Fruit fly (Drosophila melanogaster) whole organism, embryonic: Measurements from ENCODE around the gene Takl2.
A peak's percentile ranks its signal among the peaks of the same experiment; 100 is the strongest.

Experiments
- BEAF-32 ChIP-seq: fragments of 200-800 bp; sonication (Bioruptor generic); optimal IDR thresholded peaks from 3 replicates; lab custom pipeline; 2017; ENCODE audit warnings: missing biosample characterization, missing genetic modification characterization, mild to moderate bottlenecking, moderate library complexity, missing genetic modification reagents
- Bgb ChIP-seq: fragments of 200-800 bp; sonication (Bioruptor generic); IDR thresholded peaks from 2 replicates; pipeline ENCODE4 v1.3.6; 2022; ENCODE audit warnings: missing biosample characterization, missing genetic modification characterization; ENCODE audit not compliant: partially characterized antibody
- CG11085 ChIP-seq: fragments of 200-800 bp; sonication (Bioruptor generic); IDR thresholded peaks from 2 replicates; pipeline ENCODE4 v1.3.6; 2022; ENCODE audit warnings: missing biosample characterization, missing genetic modification characterization
- CG11093 ChIP-seq: fragments of 200-800 bp; sonication (Bioruptor generic); IDR thresholded peaks from 3 replicates; pipeline ENCODE4 v1.3.6; 2022; ENCODE audit warnings: missing biosample characterization, missing genetic modification characterization
- CG11723 ChIP-seq: fragments of 200-800 bp; sonication (Bioruptor generic); optimal IDR thresholded peaks from 2 replicates; lab custom pipeline; 2017; ENCODE audit warnings: missing biosample characterization, mild to moderate bottlenecking, missing genetic modification characterization
- CG12155 ChIP-seq: fragments of 200-800 bp; sonication (Bioruptor generic); optimal IDR thresholded peaks from 3 replicates; lab custom pipeline; 2016; ENCODE audit warnings: missing biosample characterization, missing genetic modification characterization
- CG12659 ChIP-seq: fragments of 200-800 bp; sonication (Bioruptor generic); optimal IDR thresholded peaks from 3 replicates; lab custom pipeline; 2017; ENCODE audit warnings: mild to moderate bottlenecking, missing biosample characterization, missing genetic modification reagents, missing genetic modification characterization
- CG14965 ChIP-seq: fragments of 200-800 bp; sonication (Bioruptor generic); optimal IDR thresholded peaks from 2 replicates; lab custom pipeline; 2016; ENCODE audit warnings: missing biosample characterization, missing genetic modification characterization, borderline replicate concordance
- CG17186 ChIP-seq: fragments of 200-800 bp; sonication (Bioruptor generic); optimal IDR thresholded peaks from 3 replicates; lab custom pipeline; 2017; ENCODE audit warnings: missing biosample characterization, missing genetic modification reagents, missing genetic modification characterization
- CG17385 ChIP-seq: fragments of 200-800 bp; sonication (Bioruptor generic); optimal IDR thresholded peaks from 3 replicates; lab custom pipeline; 2018; ENCODE audit warnings: missing biosample characterization, mild to moderate bottlenecking, missing genetic modification characterization
- CG18764 ChIP-seq: fragments of 200-800 bp; sonication (Bioruptor generic); optimal IDR thresholded peaks from 3 replicates; lab custom pipeline; 2016; ENCODE audit warnings: missing biosample characterization, missing genetic modification characterization
- CG33557 ChIP-seq: fragments of 200-800 bp; sonication (Bioruptor generic); optimal IDR thresholded peaks from 2 replicates; lab custom pipeline; 2019; ENCODE audit warnings: missing biosample characterization, mild to moderate bottlenecking, missing genetic modification characterization, moderate library complexity
- CG34376 ChIP-seq: fragments of 200-800 bp; sonication (Bioruptor generic); optimal IDR thresholded peaks from 2 replicates; lab custom pipeline; 2018; ENCODE audit warnings: missing biosample characterization, mild to moderate bottlenecking, missing genetic modification characterization
- CG3995 ChIP-seq: fragments of 200-800 bp; sonication (Bioruptor generic); optimal IDR thresholded peaks from 3 replicates; lab custom pipeline; 2016; ENCODE audit warnings: missing biosample characterization, missing genetic modification characterization
- CG6854 ChIP-seq: fragments of 200-800 bp; sonication (Bioruptor generic); optimal IDR thresholded peaks from 3 replicates; lab custom pipeline; 2017; ENCODE audit warnings: missing biosample characterization, mild to moderate bottlenecking, missing genetic modification characterization
- CG9817 ChIP-seq: fragments of 200-800 bp; sonication (Bioruptor generic); optimal IDR thresholded peaks from 2 replicates; lab custom pipeline; 2018; ENCODE audit warnings: missing biosample characterization, mild to moderate bottlenecking, missing genetic modification characterization, moderate library complexity
- E2f1 ChIP-seq: fragments of 200-800 bp; sonication (Bioruptor generic); IDR thresholded peaks from 2 replicates; pipeline ENCODE4 v1.3.6; 2022; ENCODE audit warnings: missing biosample characterization, missing genetic modification characterization
- E2f2 ChIP-seq: fragments of 200-800 bp; sonication (Bioruptor generic); IDR thresholded peaks from 2 replicates; pipeline ENCODE4 v1.3.6; 2022; ENCODE audit warnings: missing biosample characterization, missing genetic modification characterization
- Ets65A ChIP-seq: fragments of 200-800 bp; sonication (Bioruptor generic); peaks from one replicate; lab custom pipeline; 2016; ENCODE audit warnings: missing biosample characterization, missing genetic modification characterization
- Ets97D ChIP-seq: fragments of 200-800 bp; sonication (Bioruptor generic); optimal IDR thresholded peaks from 3 replicates; lab custom pipeline; 2016; ENCODE audit warnings: missing biosample characterization, missing genetic modification characterization
- HLHmδ ChIP-seq: fragments of 200-800 bp; sonication (Bioruptor generic); optimal IDR thresholded peaks from 2 replicates; lab custom pipeline; 2018; ENCODE audit warnings: missing biosample characterization, mild to moderate bottlenecking, missing genetic modification characterization, moderate library complexity
- HmgZ ChIP-seq: fragments of 200-800 bp; sonication (Bioruptor generic); optimal IDR thresholded peaks from 2 replicates; lab custom pipeline; 2018; ENCODE audit warnings: missing biosample characterization, mild to moderate bottlenecking, missing genetic modification characterization
- Lim3 ChIP-seq: fragments of 200-800 bp; sonication (Bioruptor generic); IDR thresholded peaks from 2 replicates; pipeline ENCODE4 v1.3.6; 2022; ENCODE audit warnings: missing biosample characterization, missing genetic modification characterization
- Sry-δ ChIP-seq: fragments of 200-800 bp; sonication (Bioruptor generic); optimal IDR thresholded peaks from 2 replicates; lab custom pipeline; 2016; ENCODE audit warnings: missing biosample characterization, missing genetic modification characterization
- YL-1 ChIP-seq: fragments of 200-800 bp; sonication (Bioruptor generic); optimal IDR thresholded peaks from 3 replicates; lab custom pipeline; 2017; ENCODE audit warnings: missing biosample characterization, mild to moderate bottlenecking, missing genetic modification characterization
- ash1 ChIP-seq: fragments of 200-800 bp; sonication (Bioruptor generic); optimal IDR thresholded peaks from 2 replicates; lab custom pipeline; 2018; ENCODE audit warnings: missing biosample characterization, mild to moderate bottlenecking, missing genetic modification characterization
- chinmo ChIP-seq: fragments of 200-800 bp; sonication (Bioruptor generic); IDR thresholded peaks from 4 replicates; pipeline ENCODE4 v1.3.6; 2022; ENCODE audit warnings: missing biosample characterization, missing genetic modification characterization; ENCODE audit not compliant: partially characterized antibody
- chm ChIP-seq: fragments of 200-800 bp; sonication (Bioruptor generic); IDR thresholded peaks from 2 replicates; pipeline ENCODE4 v1.3.6; 2022; ENCODE audit warnings: missing biosample characterization, missing genetic modification characterization
- ci ChIP-seq: fragments of 200-800 bp; sonication (Bioruptor generic); IDR thresholded peaks from 3 replicates; pipeline ENCODE4 v1.3.6; 2022; ENCODE audit warnings: missing biosample characterization, missing genetic modification characterization
- croc ChIP-seq: fragments of 200-800 bp; sonication (Bioruptor generic); conservative IDR thresholded peaks from 3 replicates; pipeline ENCODE4 v1.3.6; 2022; ENCODE audit warnings: missing biosample characterization, missing genetic modification characterization
- disco-r ChIP-seq: fragments of 200-800 bp; sonication (Bioruptor generic); optimal IDR thresholded peaks from 2 replicates; lab custom pipeline; 2016; ENCODE audit warnings: missing biosample characterization, missing genetic modification characterization
- fu2 ChIP-seq: fragments of 200-800 bp; sonication (Bioruptor generic); optimal IDR thresholded peaks from 2 replicates; lab custom pipeline; 2016; ENCODE audit warnings: missing biosample characterization, missing genetic modification characterization
- gfzf ChIP-seq: fragments of 200-800 bp; sonication (Bioruptor generic); optimal IDR thresholded peaks from 2 replicates; lab custom pipeline; 2016; ENCODE audit warnings: missing biosample characterization, mild to moderate bottlenecking, missing genetic modification characterization, moderate library complexity
- jigr1 ChIP-seq: fragments of 200-800 bp; sonication (Bioruptor generic); IDR thresholded peaks from 3 replicates; pipeline ENCODE4 v1.3.6; 2022; ENCODE audit warnings: missing biosample characterization, missing genetic modification characterization
- kah ChIP-seq: fragments of 200-800 bp; sonication (Bioruptor generic); optimal IDR thresholded peaks from 2 replicates; lab custom pipeline; 2018; ENCODE audit warnings: missing biosample characterization, mild to moderate bottlenecking, missing genetic modification characterization
- knrl ChIP-seq: fragments of 200-800 bp; sonication (Bioruptor generic); IDR thresholded peaks from 3 replicates; pipeline ENCODE4 v1.3.6; 2022; ENCODE audit warnings: missing biosample characterization, missing genetic modification characterization; ENCODE audit not compliant: partially characterized antibody
- phol ChIP-seq: fragments of 200-800 bp; sonication (Bioruptor generic); optimal IDR thresholded peaks from 3 replicates; lab custom pipeline; 2018; ENCODE audit warnings: missing biosample characterization, mild to moderate bottlenecking, missing genetic modification characterization, moderate library complexity
- pnt ChIP-seq: fragments of 200-800 bp; sonication (Bioruptor generic); optimal IDR thresholded peaks from 3 replicates; lab custom pipeline; 2016; ENCODE audit warnings: missing biosample characterization, missing genetic modification characterization
- sim ChIP-seq: fragments of 200-800 bp; sonication (Bioruptor generic); IDR thresholded peaks from 2 replicates; pipeline ENCODE4 v1.3.6; 2022; ENCODE audit warnings: missing biosample characterization, missing genetic modification characterization
- so ChIP-seq: fragments of 200-800 bp; sonication (Bioruptor generic); IDR thresholded peaks from 3 replicates; pipeline ENCODE4 v1.3.6; 2022; ENCODE audit warnings: missing biosample characterization, missing genetic modification characterization
- trem ChIP-seq: fragments of 200-800 bp; optimal IDR thresholded peaks from 3 replicates; lab custom pipeline; 2019; ENCODE audit warnings: missing biosample characterization, mild to moderate bottlenecking, missing genetic modification characterization, moderate library complexity
- tx ChIP-seq: fragments of 200-800 bp; sonication (Bioruptor generic); optimal IDR thresholded peaks from 2 replicates; lab custom pipeline; 2016; ENCODE audit warnings: missing biosample characterization, missing genetic modification characterization
- vvl ChIP-seq: fragments of 200-800 bp; sonication (Bioruptor generic); IDR thresholded peaks from 2 replicates; pipeline ENCODE4 v1.3.6; 2022; ENCODE audit warnings: missing biosample characterization, missing genetic modification characterization

Takl2 gene

DNA sequence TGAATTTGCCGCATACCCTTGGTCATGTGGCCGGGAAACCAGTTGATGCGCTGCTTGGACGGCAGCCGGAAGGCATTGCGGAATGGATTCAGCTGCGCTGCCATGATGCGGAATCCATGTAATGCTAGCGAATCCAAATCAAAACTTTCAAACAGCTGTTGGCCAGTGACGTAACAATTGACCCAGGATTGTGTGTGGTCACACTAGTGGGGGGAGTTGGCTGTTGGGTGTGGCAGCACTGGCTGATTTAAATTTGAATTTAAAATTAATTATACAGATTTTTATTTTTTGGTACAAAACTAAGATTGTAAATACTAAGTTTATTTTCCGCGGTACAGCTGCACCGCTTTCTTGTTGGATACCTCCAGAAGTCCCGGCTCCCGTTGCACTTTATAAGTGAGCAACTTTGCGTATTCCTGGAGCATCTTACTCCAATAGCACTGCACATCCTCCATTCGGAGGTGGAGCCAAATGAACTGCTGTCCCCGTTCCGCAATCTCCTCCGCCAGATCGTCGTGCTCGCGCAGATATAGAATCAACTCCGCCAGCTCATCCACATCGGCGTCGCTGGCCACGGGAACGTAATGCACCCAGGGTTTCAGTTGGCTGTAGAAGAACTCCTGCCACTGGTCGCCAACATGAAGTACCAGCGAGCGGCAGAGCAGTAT, 13.9 kb upstream of the Takl2 start, which contains the start of gene CG17141 (continued):
- no peak for TF ChIP-seq CG33557 (GFP tag; lab: Kevin White, UChicago)
- no peak for TF ChIP-seq CG6854 (GFP tag; lab: Kevin White, UChicago)
- TF ChIP-seq Ets65A: peak; percentile 69
- TF ChIP-seq CG18764 (GFP tag; lab: Kevin White, UChicago): no peak
- TF ChIP-seq Sry-δ: peak; percentile 23
- peak; percentile 77 for TF ChIP-seq CG3995 (GFP tag; lab: Kevin White, UChicago)
- TF ChIP-seq ash1 (GFP tag; lab: Kevin White, UChicago): no peak
- peak; percentile 39 for TF ChIP-seq BEAF-32
- peak; percentile 25 for TF ChIP-seq kah (GFP tag; lab: Kevin White, UChicago)
- TF ChIP-seq chinmo: 0 out of 4 replicates have a peak, but pooled peaks have one; percentile 20
- no peak for TF ChIP-seq E2f1 (GFP tag; lab: Robert Waterston, UW)
- peak; percentile 70 for TF ChIP-seq HLHmδ
- TF ChIP-seq pnt (GFP tag; lab: Kevin White, UChicago): no peak
- TF ChIP-seq vvl (GFP tag; lab: Robert Waterston, UW): peak; percentile 83
- no peak for TF ChIP-seq CG9817 (tag; lab: Kevin White, UChicago)
- TF ChIP-seq E2f2: peak; percentile 97
- no peak for TF ChIP-seq CG14965
- peak; percentile 32 for TF ChIP-seq phol (tag; lab: Kevin White, UChicago)
- TF ChIP-seq Ets97D (GFP tag; lab: Kevin White, UChicago): peak; percentile 31
- peak; percentile 50 for TF ChIP-seq CG17186 (GFP tag; lab: Kevin White, UChicago)
- TF ChIP-seq trem (tag; lab: Kevin White, UChicago): peak; percentile 36
- no peak for TF ChIP-seq Lim3
- peak; percentile 42; the same call in 1 of the 3 replicates for TF ChIP-seq ci (GFP tag; lab: Robert Waterston, UW)
- TF ChIP-seq YL-1: peak; percentile 67
- TF ChIP-seq CG17385 (GFP tag; lab: Kevin White, UChicago): no peak
- no peak for TF ChIP-seq tx (GFP tag; lab: Kevin White, UChicago)
- TF ChIP-seq jigr1: no peak
- TF ChIP-seq CG12155 (GFP tag; lab: Kevin White, UChicago): no peak
- peak; percentile 43; the same call in 1 of the 3 replicates for TF ChIP-seq knrl (GFP tag; lab: Robert Waterston, UW)
- peak; percentile 42 for TF ChIP-seq gfzf (GFP tag; lab: Kevin White, UChicago)
- no peak for TF ChIP-seq sim (GFP tag; lab: Robert Waterston, UW)
- peak; percentile 55 for TF ChIP-seq HmgZ (tag; lab: Kevin White, UChicago)
- TF ChIP-seq CG12659: no peak
- peak; percentile 30; the same call in 1 of the 2 replicates for TF ChIP-seq chm (GFP tag; lab: Robert Waterston, UW)
- TF ChIP-seq disco-r (GFP tag; lab: Kevin White, UChicago): no peak
- TF ChIP-seq fu2 (GFP tag; lab: Kevin White, UChicago): no peak
- no peak for TF ChIP-seq CG34376 (GFP tag; lab: Kevin White, UChicago)
- TF ChIP-seq CG11085 (GFP tag; lab: Robert Waterston, UW): no peak
- TF ChIP-seq so (GFP tag; lab: Robert Waterston, UW): no peak
- no peak for TF ChIP-seq CG11093 (GFP tag; lab: Robert Waterston, UW)
- TF ChIP-seq Bgb (GFP tag; lab: Robert Waterston, UW): peak; percentile 45; the same call in 1 of the 2 replicates
- no peak for TF ChIP-seq CG11723 (GFP tag; lab: Kevin White, UChicago)
- no peak for TF ChIP-seq croc (GFP tag; lab: Robert Waterston, UW)
